Fruit fly (Drosophila melanogaster): ENCODE results near the gene Lgr4.
A peak's percentile ranks its signal among the peaks of the same experiment; 100 is the strongest.

The Lgr4 gene

dm6 chrX:13159481-13159880 is 29.5 kb downstream of the Lgr4 start, which contains the start of the genes Bap60 and CG12096 (continued):
- TF ChIP-seq CG31224 (GFP tag; IDR thresholded peaks at IDR 0.05) (peak; percentile 27; the same call in 1 of the 2 replicates), B-H2 (GFP tag; optimal IDR thresholded peaks at IDR 0.05) (peak; percentile 74), tx (GFP tag; optimal IDR thresholded peaks at IDR 0.05) (peak; percentile 69), CG8765 (GFP tag; IDR thresholded peaks at IDR 0.05) (peak; percentile 70), cato (GFP tag; optimal IDR thresholded peaks at IDR 0.05; ENCODE audit: borderline replicate concordance) (peak; percentile 25), sd (tag; optimal IDR thresholded peaks at IDR 0.05) (no peak), CoRest (tag; optimal IDR thresholded peaks at IDR 0.05) (peak; percentile 90), MTF-1 (GFP tag; optimal IDR thresholded peaks at IDR 0.05; ENCODE audit: borderline replicate concordance) (no peak), ci (GFP tag; IDR thresholded peaks at IDR 0.05) (peak; percentile 68; the same call in 2 of the 3 replicates), sug (tag; optimal IDR thresholded peaks at IDR 0.05) (peak; percentile 86), CG6765 (GFP tag; optimal IDR thresholded peaks at IDR 0.05) (no peak), kah (GFP tag; optimal IDR thresholded peaks at IDR 0.05) (no peak), so (GFP tag; IDR thresholded peaks at IDR 0.05) (no peak), YL-1 (GFP tag; optimal IDR thresholded peaks at IDR 0.05) (peak; percentile 82), dan (GFP tag; IDR thresholded peaks at IDR 0.05) (no peak), CG43689 (GFP tag; IDR thresholded peaks at IDR 0.05) (no peak), dmrt99B (tag; optimal IDR thresholded peaks at IDR 0.05) (peak; percentile 67), seq (GFP tag; IDR thresholded peaks at IDR 0.05) (no peak), CG3847 (GFP tag; IDR thresholded peaks at IDR 0.05) (peak; percentile 65), Sry-β (GFP tag; optimal IDR thresholded peaks at IDR 0.05) (peak; percentile 11), dati (GFP tag; IDR thresholded peaks at IDR 0.05) (no peak), ranshi (GFP tag; IDR thresholded peaks at IDR 0.05) (peak; percentile 50; the same call in 1 of the 2 replicates), CG2116 (GFP tag; optimal IDR thresholded peaks at IDR 0.05) (peak; percentile 92), CG12155 (GFP tag; optimal IDR thresholded peaks at IDR 0.05) (peak; percentile 73), hth (optimal IDR thresholded peaks at IDR 0.05) (no peak), CG33213 (GFP tag; optimal IDR thresholded peaks at IDR 0.05) (peak; percentile 69), D (optimal IDR thresholded peaks at IDR 0.05) (no peak), D (GFP tag; optimal IDR thresholded peaks at IDR 0.05) (peak; percentile 6), CG14050 (GFP tag; IDR thresholded peaks at IDR 0.05) (peak; percentile 39; the same call in 1 of the 3 replicates), Ptx1 (GFP tag; IDR thresholded peaks at IDR 0.05) (peak; percentile 76), pho (GFP tag; optimal IDR thresholded peaks at IDR 0.05) (peak; percentile 84), MBD-R2 (GFP tag; IDR thresholded peaks at IDR 0.05) (peak; percentile 79), tna (GFP tag; IDR thresholded peaks at IDR 0.05; ENCODE audit: partially characterized antibody) (peak; percentile 70; the same call in 1 of the 2 replicates), HHEX (GFP tag; optimal IDR thresholded peaks at IDR 0.05) (peak; percentile 26), CG4854 (GFP tag; optimal IDR thresholded peaks at IDR 0.05) (peak; percentile 56), lbe (GFP tag; optimal IDR thresholded peaks at IDR 0.05) (no peak), CG10979 (tag; optimal IDR thresholded peaks at IDR 0.05) (peak; percentile 68), slou (GFP tag; optimal IDR thresholded peaks at IDR 0.05) (peak; percentile 46), tap (tag; optimal IDR thresholded peaks at IDR 0.05) (no peak), CG31441 (GFP tag; IDR thresholded peaks at IDR 0.05) (no peak; the same call in 1 of the 2 replicates), CG3726 (GFP tag; IDR thresholded peaks at IDR 0.05) (no peak), Nf-YA (GFP tag; IDR thresholded peaks at IDR 0.05) (no peak), CG9797 (GFP tag; optimal IDR thresholded peaks at IDR 0.05) (peak; percentile 55), CG13123 (GFP tag; optimal IDR thresholded peaks at IDR 0.05) (peak; percentile 34), CG8359 (GFP tag; optimal IDR thresholded peaks at IDR 0.05; ENCODE audit: borderline replicate concordance) (no peak), crc (GFP tag; optimal IDR thresholded peaks at IDR 0.05) (peak; percentile 44), lilli (GFP tag; optimal IDR thresholded peaks at IDR 0.05) (peak; percentile 83), hbn (GFP tag; IDR thresholded peaks at IDR 0.05; ENCODE audit: partially characterized antibody) (peak; percentile 92), Tbp (GFP tag; optimal IDR thresholded peaks at IDR 0.05) (no peak), H2.0 (GFP tag; IDR thresholded peaks at IDR 0.05) (peak; percentile 30; the same call in 1 of the 2 replicates), Drgx (GFP tag; IDR thresholded peaks at IDR 0.05) (no peak), PHDP (tag; optimal IDR thresholded peaks at IDR 0.05) (peak; percentile 69)

All from whole organism, embryonic.